Fruit fly (Drosophila melanogaster) whole organism, embryonic: ENCODE results near the gene CAH1.

Source experiments
- Abd-B ChIP-seq: fragments of 200-800 bp; sonication (Bioruptor generic); optimal IDR thresholded peaks from 2 replicates; lab custom pipeline; 2018; ENCODE audit warnings: missing biosample characterization, mild to moderate bottlenecking, missing genetic modification characterization, moderate library complexity
- Asciz ChIP-seq: fragments of 200-800 bp; sonication (Bioruptor generic); optimal IDR thresholded peaks from 2 replicates; lab custom pipeline; 2017; ENCODE audit warnings: missing biosample characterization, mild to moderate bottlenecking, missing genetic modification characterization, missing genetic modification reagents
- Awh ChIP-seq: fragments of 200-800 bp; sonication (Bioruptor generic); IDR thresholded peaks from 2 replicates; pipeline ENCODE4, ENCODE4 v1.3.6; 2022; ENCODE audit warnings: missing biosample characterization, missing genetic modification characterization
- BEAF-32 ChIP-seq: fragments of 200-800 bp; sonication (Bioruptor generic); optimal IDR thresholded peaks from 3 replicates; lab custom pipeline; 2017; ENCODE audit warnings: missing biosample characterization, missing genetic modification characterization, mild to moderate bottlenecking, moderate library complexity, missing genetic modification reagents
- CG10959 ChIP-seq: fragments of 200-800 bp; sonication (Bioruptor generic); IDR thresholded peaks from 2 replicates; pipeline ENCODE4 v1.3.6; 2022; ENCODE audit warnings: missing biosample characterization, missing genetic modification characterization
- CG12104 ChIP-seq: fragments of 200-800 bp; sonication (Bioruptor generic); optimal IDR thresholded peaks from 3 replicates; lab custom pipeline; 2016; ENCODE audit warnings: missing biosample characterization, missing genetic modification characterization
- CG12219 ChIP-seq: fragments of 200-800 bp; sonication (Bioruptor generic); optimal IDR thresholded peaks from 3 replicates; lab custom pipeline; 2018; ENCODE audit warnings: missing biosample characterization, mild to moderate bottlenecking, missing genetic modification characterization
- CG12391 ChIP-seq: fragments of 200-800 bp; sonication (Bioruptor generic); optimal IDR thresholded peaks from 3 replicates; lab custom pipeline; 2018; ENCODE audit warnings: missing biosample characterization, mild to moderate bottlenecking, missing genetic modification characterization, moderate library complexity
- CG1602 ChIP-seq: fragments of 200-800 bp; sonication (Bioruptor generic); optimal IDR thresholded peaks from 3 replicates; lab custom pipeline; 2016; ENCODE audit warnings: missing biosample characterization, missing genetic modification characterization
- CG16813 ChIP-seq: fragments of 200-800 bp; sonication (Bioruptor generic); IDR thresholded peaks from 3 replicates; pipeline ENCODE4 v1.3.6; 2022; ENCODE audit warnings: missing biosample characterization, missing genetic modification characterization; ENCODE audit not compliant: partially characterized antibody
- CG1792 ChIP-seq: fragments of 200-800 bp; sonication (Bioruptor generic); optimal IDR thresholded peaks from 2 replicates; lab custom pipeline; 2016; ENCODE audit warnings: missing biosample characterization, missing genetic modification characterization
- CG18011 ChIP-seq: fragments of 200-800 bp; sonication (Bioruptor generic); optimal IDR thresholded peaks from 2 replicates; lab custom pipeline; 2017; ENCODE audit warnings: missing biosample characterization, missing genetic modification characterization, mild to moderate bottlenecking, moderate library complexity, missing genotype
- CG2199 ChIP-seq: fragments of 200-800 bp; sonication (Bioruptor generic); IDR thresholded peaks from 3 replicates; pipeline ENCODE4 v1.3.6; 2022; ENCODE audit warnings: missing biosample characterization, missing genetic modification characterization
- CG31365 ChIP-seq: fragments of 200-800 bp; sonication (Bioruptor generic); optimal IDR thresholded peaks from 2 replicates; lab custom pipeline; 2018; ENCODE audit warnings: missing biosample characterization, mild to moderate bottlenecking, missing genetic modification characterization
- CG31441 ChIP-seq: fragments of 200-800 bp; sonication (Bioruptor generic); IDR thresholded peaks from 2 replicates; pipeline ENCODE4 v1.3.6; 2022; ENCODE audit warnings: missing biosample characterization, missing genetic modification characterization
- CG3281 ChIP-seq: fragments of 200-800 bp; sonication (Bioruptor generic); optimal IDR thresholded peaks from 3 replicates; lab custom pipeline; 2017; ENCODE audit warnings: missing biosample characterization, mild to moderate bottlenecking, missing genetic modification characterization
- CG34224 ChIP-seq: fragments of 200-800 bp; sonication (Bioruptor generic); IDR thresholded peaks from 3 replicates; pipeline ENCODE4 v1.3.6; 2022; ENCODE audit warnings: missing biosample characterization, missing genetic modification characterization; ENCODE audit not compliant: partially characterized antibody
- CG4707 ChIP-seq: fragments of 200-800 bp; sonication (Bioruptor generic); optimal IDR thresholded peaks from 2 replicates; lab custom pipeline; 2018; ENCODE audit warnings: missing biosample characterization, mild to moderate bottlenecking, missing genetic modification characterization, moderate library complexity
- CG6254 ChIP-seq: fragments of 200-800 bp; sonication (Bioruptor generic); optimal IDR thresholded peaks from 3 replicates; lab custom pipeline; 2017; ENCODE audit warnings: mild to moderate bottlenecking, missing biosample characterization, missing genetic modification reagents, missing genetic modification characterization
- CG8089 ChIP-seq: fragments of 200-800 bp; sonication (Bioruptor generic); optimal IDR thresholded peaks from 3 replicates; lab custom pipeline; 2016; ENCODE audit warnings: missing biosample characterization, missing genetic modification characterization
- CG8388 ChIP-seq: fragments of 200-800 bp; sonication (Bioruptor generic); optimal IDR thresholded peaks from 2 replicates; lab custom pipeline; 2019; ENCODE audit warnings: missing biosample characterization, mild to moderate bottlenecking, missing genetic modification characterization, moderate library complexity
- CG9797 ChIP-seq: fragments of 200-800 bp; sonication (Bioruptor generic); optimal IDR thresholded peaks from 3 replicates; lab custom pipeline; 2018; ENCODE audit warnings: missing biosample characterization, mild to moderate bottlenecking, missing genetic modification characterization
- CrebB ChIP-seq: fragments of 200-800 bp; sonication (Bioruptor generic); optimal IDR thresholded peaks from 3 replicates; lab custom pipeline; 2018; ENCODE audit warnings: missing biosample characterization, mild to moderate bottlenecking, missing genetic modification characterization
- Dp ChIP-seq: fragments of 200-800 bp; sonication (Bioruptor generic); optimal IDR thresholded peaks from 2 replicates; lab custom pipeline; 2018; ENCODE audit warnings: missing biosample characterization, mild to moderate bottlenecking, missing genetic modification characterization, moderate library complexity
- E2f2 ChIP-seq: fragments of 200-800 bp; sonication (Bioruptor generic); IDR thresholded peaks from 2 replicates; pipeline ENCODE4 v1.3.6; 2022; ENCODE audit warnings: missing biosample characterization, missing genetic modification characterization
- ERR ChIP-seq: fragments of 200-800 bp; sonication (Bioruptor generic); optimal IDR thresholded peaks from 2 replicates; lab custom pipeline; 2016; ENCODE audit warnings: missing biosample characterization, missing genetic modification characterization
- Ets97D ChIP-seq: fragments of 200-800 bp; sonication (Bioruptor generic); optimal IDR thresholded peaks from 3 replicates; lab custom pipeline; 2016; ENCODE audit warnings: missing biosample characterization, missing genetic modification characterization
- Gug ChIP-seq: fragments of 200-800 bp; sonication (Bioruptor generic); IDR thresholded peaks from 4 replicates; pipeline ENCODE4 v1.3.6; 2022; ENCODE audit warnings: missing biosample characterization, missing genetic modification characterization
- HLHmδ ChIP-seq: fragments of 200-800 bp; sonication (Bioruptor generic); optimal IDR thresholded peaks from 2 replicates; lab custom pipeline; 2018; ENCODE audit warnings: missing biosample characterization, mild to moderate bottlenecking, missing genetic modification characterization, moderate library complexity
- MBD-R2 ChIP-seq: fragments of 200-800 bp; sonication (Bioruptor generic); IDR thresholded peaks from 2 replicates; pipeline ENCODE4 v1.3.6; 2022; ENCODE audit warnings: missing biosample characterization, missing genetic modification characterization
- Nf-YC ChIP-seq: fragments of 200-800 bp; optimal IDR thresholded peaks from 3 replicates; lab custom pipeline; 2019; ENCODE audit warnings: missing biosample characterization, mild to moderate bottlenecking, missing genetic modification characterization, moderate library complexity
- Rx ChIP-seq: fragments of 200-800 bp; sonication (Bioruptor generic); IDR thresholded peaks from 2 replicates; pipeline ENCODE4 v1.3.6; 2022; ENCODE audit warnings: missing biosample characterization, missing genetic modification characterization
- Sry-β ChIP-seq: fragments of 200-800 bp; sonication (Bioruptor generic); optimal IDR thresholded peaks from 2 replicates; lab custom pipeline; 2018; ENCODE audit warnings: missing biosample characterization, mild to moderate bottlenecking, missing genetic modification characterization, moderate library complexity
- Taf1 ChIP-seq: fragments of 200-800 bp; sonication (Bioruptor generic); IDR thresholded peaks from 2 replicates; pipeline ENCODE4 v1.3.6; 2022; ENCODE audit warnings: missing biosample characterization, missing genetic modification characterization
- amos ChIP-seq: fragments of 200-800 bp; sonication (Bioruptor generic); IDR thresholded peaks from 2 replicates; pipeline ENCODE4 v1.3.6; 2022; ENCODE audit warnings: missing biosample characterization, missing genetic modification characterization; ENCODE audit not compliant: partially characterized antibody
- az2 ChIP-seq: fragments of 200-800 bp; sonication (Bioruptor generic); optimal IDR thresholded peaks from 3 replicates; lab custom pipeline; 2016; ENCODE audit warnings: missing biosample characterization, missing genetic modification characterization
- btn ChIP-seq: fragments of 200-800 bp; sonication (Bioruptor generic); optimal IDR thresholded peaks from 2 replicates; lab custom pipeline; 2016; ENCODE audit warnings: missing biosample characterization, missing genetic modification characterization
- chinmo ChIP-seq: fragments of 200-800 bp; sonication (Bioruptor generic); IDR thresholded peaks from 4 replicates; pipeline ENCODE4 v1.3.6; 2022; ENCODE audit warnings: missing biosample characterization, missing genetic modification characterization; ENCODE audit not compliant: partially characterized antibody
- ci ChIP-seq: fragments of 200-800 bp; sonication (Bioruptor generic); IDR thresholded peaks from 3 replicates; pipeline ENCODE4 v1.3.6; 2022; ENCODE audit warnings: missing biosample characterization, missing genetic modification characterization
- dati ChIP-seq: fragments of 200-800 bp; sonication (Bioruptor generic); IDR thresholded peaks from 2 replicates; pipeline ENCODE4 v1.3.6; 2022; ENCODE audit warnings: missing biosample characterization, missing genetic modification characterization
- exex ChIP-seq: fragments of 200-800 bp; sonication (Bioruptor generic); optimal IDR thresholded peaks from 4 replicates; lab custom pipeline; 2018; ENCODE audit warnings: missing biosample characterization, mild to moderate bottlenecking, missing genetic modification characterization, moderate library complexity
- fd64A ChIP-seq: fragments of 200-800 bp; sonication (Bioruptor generic); optimal IDR thresholded peaks from 3 replicates; lab custom pipeline; 2018; ENCODE audit warnings: missing biosample characterization, mild to moderate bottlenecking, missing genetic modification characterization
- gfzf ChIP-seq: fragments of 200-800 bp; sonication (Bioruptor generic); optimal IDR thresholded peaks from 2 replicates; lab custom pipeline; 2016; ENCODE audit warnings: missing biosample characterization, mild to moderate bottlenecking, missing genetic modification characterization, moderate library complexity
- grau ChIP-seq: fragments of 200-800 bp; optimal IDR thresholded peaks from 3 replicates; lab custom pipeline; 2019; ENCODE audit warnings: missing biosample characterization, mild to moderate bottlenecking, missing genetic modification characterization, moderate library complexity
- insv ChIP-seq, 2 experiments: fragments of 200-800 bp; sonication (Bioruptor generic); optimal IDR thresholded peaks; 3 replicates each; lab custom pipeline; 2016 to 2018; ENCODE audit warnings: missing biosample characterization in 2 of 2, missing genetic modification characterization in 2 of 2
- kni ChIP-seq: fragments of 200-800 bp; sonication (Bioruptor generic); optimal IDR thresholded peaks from 3 replicates; lab custom pipeline; 2017; ENCODE audit warnings: mild to moderate bottlenecking, missing biosample characterization, missing genetic modification reagents, missing genetic modification characterization
- row ChIP-seq: fragments of 200-800 bp; sonication (Bioruptor generic); IDR thresholded peaks from 3 replicates; pipeline ENCODE4 v1.3.6; 2022; ENCODE audit warnings: missing biosample characterization, missing genetic modification characterization
- sens-2 ChIP-seq: fragments of 200-800 bp; sonication (Bioruptor generic); IDR thresholded peaks from 2 replicates; pipeline ENCODE4 v1.3.6; 2022; ENCODE audit warnings: missing biosample characterization, missing genetic modification characterization
- shn ChIP-seq: fragments of 200-800 bp; sonication (Bioruptor generic); optimal IDR thresholded peaks from 3 replicates; lab custom pipeline; 2016; ENCODE audit warnings: missing biosample characterization, missing genetic modification characterization
- slbo ChIP-seq: fragments of 200-800 bp; sonication (Bioruptor generic); IDR thresholded peaks from 2 replicates; pipeline ENCODE4 v1.3.6; 2022; ENCODE audit warnings: missing biosample characterization, missing genetic modification characterization
- sug ChIP-seq: fragments of 200-800 bp; optimal IDR thresholded peaks from 2 replicates; lab custom pipeline; 2019; ENCODE audit warnings: missing biosample characterization, mild to moderate bottlenecking, missing genetic modification characterization, moderate library complexity
- yki ChIP-seq: fragments of >200 bp; optimal IDR thresholded peaks from 3 replicates; lab custom pipeline; 2018

Gene CAH1

dm6 chr2L:13829540-13829939 lies 26.1 kb downstream of the CAH1 start, which contains the start of the genes Arpc1 and Orc5 (continued):
- TF ChIP-seq CG12104 (no peak), fd64A (GFP tag; lab: Kevin White, UChicago) (no peak), amos (GFP tag; lab: Robert Waterston, UW) (peak; percentile 94), CG1602 (no peak), Awh (GFP tag; lab: Robert Waterston, UW) (no peak), CG31365 (no peak), exex (tag; lab: Kevin White, UChicago) (no peak), Abd-B (GFP tag; lab: Kevin White, UChicago) (peak; percentile 17), CrebB (tag; lab: Kevin White, UChicago) (no peak), yki (no peak), dati (GFP tag; lab: Robert Waterston, UW) (no peak), CG10959 (GFP tag; lab: Robert Waterston, UW) (no peak), E2f2 (GFP tag; lab: Robert Waterston, UW) (peak; percentile 90), sug (no peak), HLHmδ (GFP tag; lab: Kevin White, UChicago) (no peak), slbo (GFP tag; lab: Robert Waterston, UW) (no peak), CG1792 (GFP tag; lab: Kevin White, UChicago) (no peak), Dp (GFP tag; lab: Kevin White, UChicago) (peak; percentile 88), Nf-YC (tag; lab: Kevin White, UChicago) (no peak), Gug (GFP tag; lab: Robert Waterston, UW) (no peak), sens-2 (GFP tag; lab: Robert Waterston, UW) (no peak), Rx (GFP tag; lab: Robert Waterston, UW) (no peak), row (peak; percentile 36; the same call in 1 of the 3 replicates), CG8388 (GFP tag; lab: Kevin White, UChicago) (no peak), CG8089 (GFP tag; lab: Kevin White, UChicago) (no peak), gfzf (GFP tag; lab: Kevin White, UChicago) (peak; percentile 93), CG2199 (GFP tag; lab: Robert Waterston, UW) (no peak), BEAF-32 (GFP tag; lab: Kevin White, UChicago) (peak; percentile 96), CG12219 (GFP tag; lab: Kevin White, UChicago) (no peak), CG12391 (tag; lab: Kevin White, UChicago) (no peak), chinmo (GFP tag; lab: Robert Waterston, UW) (0 out of 4 replicates have a peak, but pooled peaks have one; percentile 65), ERR (GFP tag; lab: Kevin White, UChicago) (no peak), Sry-β (GFP tag; lab: Kevin White, UChicago) (no peak), Asciz (no peak), CG6254 (no peak), CG16813 (GFP tag; lab: Robert Waterston, UW) (peak; percentile 88), Taf1 (GFP tag; lab: Robert Waterston, UW) (no peak), CG3281 (GFP tag; lab: Kevin White, UChicago) (no peak), az2 (GFP tag; lab: Kevin White, UChicago) (no peak), CG31441 (GFP tag; lab: Robert Waterston, UW) (no peak), ci (no peak), shn (GFP tag; lab: Kevin White, UChicago) (no peak), insv (GFP tag; optimal IDR thresholded peaks at IDR 0.05; lab: Kevin White, UChicago) (peak in 1 of 2 experiments; percentile 4), kni (no peak), CG4707 (GFP tag; lab: Kevin White, UChicago) (no peak), btn (GFP tag; lab: Kevin White, UChicago) (no peak), CG34224 (peak; percentile 94), CG18011 (peak; percentile 50), MBD-R2 (peak; percentile 90), Ets97D (GFP tag; lab: Kevin White, UChicago) (peak; percentile 62), grau (tag; lab: Kevin White, UChicago) (peak; percentile 48), CG9797 (GFP tag; lab: Kevin White, UChicago) (peak; percentile 86)
